Worm (Caenorhabditis elegans): ENCODE data around the gene rps-22.

- TF ChIP-seq flt-1 (GFP tag; IDR thresholded peaks at IDR 0.05) (no peak), klf-2 (GFP tag; conservative IDR thresholded peaks at IDR 0.05) (no peak), ztf-29 (GFP tag; IDR thresholded peaks at IDR 0.05) (no peak)
Observed at ce11 chrIII:1969802-1970201, 19.5 kb downstream of the rps-22 start, which contains the start of gene moa-1.
